Worm (Caenorhabditis elegans) whole organism, L4/young adult: ENCODE data around the gene ugt-21.

Source experiments
- W03F9.2 ChIP-seq: fragments of 150-350 bp; optimal IDR thresholded peaks from 2 replicates; lab custom pipeline; 2014; ENCODE audit warnings: missing biosample characterization, missing genetic modification characterization
- dao-5 ChIP-seq: sonication (generic microtip); optimal IDR thresholded peaks from 2 replicates; lab custom pipeline; 2016; ENCODE audit warnings: missing genotype, missing genetic modification characterization, moderate library complexity, missing compliant biosample characterization

DNA sequence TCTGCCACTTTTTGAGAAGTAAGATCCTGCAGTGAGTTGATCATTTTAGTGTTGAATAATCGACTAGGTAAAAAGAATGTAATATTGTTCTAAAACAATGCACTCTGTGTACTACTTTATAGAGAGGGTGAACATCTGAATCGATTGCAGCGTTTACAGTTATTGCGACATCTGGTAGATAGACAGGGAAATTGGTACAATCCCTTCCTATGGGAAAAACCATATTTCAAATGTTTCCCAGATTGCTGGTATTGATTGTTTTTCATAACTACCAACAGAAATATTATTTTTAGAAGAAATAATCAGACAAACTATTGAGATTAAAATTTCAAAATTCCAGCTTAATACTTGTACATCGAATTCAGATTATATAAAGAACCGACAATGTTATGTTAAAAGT, 15.1 kb upstream of the ugt-21 start, which contains the start of gene gadr-2:
- TF ChIP-seq W03F9.2: no peak
- TF ChIP-seq dao-5 (tag; lab: Kevin White, UChicago): no peak
